Fruit fly (Drosophila melanogaster) whole organism, adult: Measurements from ENCODE around the gene ems.

ENCODE experiments used
- CG11617 ChIP-seq: fragments of 200-800 bp; sonication (Bioruptor generic); optimal IDR thresholded peaks from 2 replicates; lab custom pipeline; 2017; ENCODE audit warnings: mild to moderate bottlenecking, missing biosample characterization, missing genetic modification reagents, missing genetic modification characterization
- CG12768 ChIP-seq: fragments of 200-800 bp; sonication (Bioruptor generic); optimal IDR thresholded peaks from 2 replicates; lab custom pipeline; 2017; ENCODE audit warnings: missing biosample characterization, missing genetic modification characterization, mild to moderate bottlenecking, moderate library complexity, missing genetic modification reagents
- CG14711 ChIP-seq: fragments of 200-800 bp; sonication (Bioruptor generic); optimal IDR thresholded peaks from 2 replicates; lab custom pipeline; 2018; ENCODE audit warnings: missing biosample characterization, mild to moderate bottlenecking, missing genetic modification characterization, moderate library complexity
- CG1620 ChIP-seq: fragments of 200-800 bp; sonication (Bioruptor generic); optimal IDR thresholded peaks from 2 replicates; lab custom pipeline; 2016; ENCODE audit warnings: missing biosample characterization, missing genetic modification characterization
- CG33017 ChIP-seq: fragments of 200-800 bp; sonication (Bioruptor generic); optimal IDR thresholded peaks from 2 replicates; lab custom pipeline; 2018; ENCODE audit warnings: missing biosample characterization, mild to moderate bottlenecking, missing genetic modification characterization, moderate library complexity
- CG5204 ChIP-seq: fragments of 200-800 bp; sonication (Bioruptor generic); optimal IDR thresholded peaks from 2 replicates; lab custom pipeline; 2016; ENCODE audit warnings: missing biosample characterization, missing genetic modification characterization
- CG7045 ChIP-seq: fragments of 200-800 bp; sonication (Bioruptor generic); optimal IDR thresholded peaks from 2 replicates; lab custom pipeline; 2017; ENCODE audit warnings: missing biosample characterization, mild to moderate bottlenecking, missing genetic modification characterization
- CG7101 ChIP-seq: fragments of 200-800 bp; sonication (Bioruptor generic); optimal IDR thresholded peaks from 2 replicates; lab custom pipeline; 2018; ENCODE audit warnings: missing biosample characterization, mild to moderate bottlenecking, missing genetic modification characterization, moderate library complexity
- Clk ChIP-seq: fragments of 200-800 bp; sonication (Bioruptor generic); optimal IDR thresholded peaks from 2 replicates; lab custom pipeline; 2017; ENCODE audit warnings: missing biosample characterization, missing genetic modification characterization
- Crg-1 ChIP-seq: fragments of 200-800 bp; sonication (Bioruptor generic); optimal IDR thresholded peaks from 2 replicates; lab custom pipeline; 2016; ENCODE audit warnings: missing biosample characterization, missing genetic modification characterization
- Hr96 ChIP-seq: fragments of 200-800 bp; sonication (Bioruptor generic); optimal IDR thresholded peaks from 2 replicates; lab custom pipeline; 2016; ENCODE audit warnings: missing biosample characterization, missing genetic modification characterization
- Mnt ChIP-seq: fragments of 200-800 bp; sonication (Bioruptor generic); optimal IDR thresholded peaks from 2 replicates; lab custom pipeline; 2016; ENCODE audit warnings: missing biosample characterization, mild to moderate bottlenecking, missing genetic modification characterization
- bab1 ChIP-seq: fragments of 200-800 bp; sonication (Bioruptor generic); optimal IDR thresholded peaks from 3 replicates; lab custom pipeline; 2019; ENCODE audit warnings: missing biosample characterization, mild to moderate bottlenecking, missing genetic modification characterization, moderate library complexity
- cic ChIP-seq: fragments of 200-800 bp; sonication (Bioruptor generic); optimal IDR thresholded peaks from 2 replicates; lab custom pipeline; 2017; ENCODE audit warnings: missing biosample characterization, mild to moderate bottlenecking, missing genetic modification characterization, moderate library complexity
- cnc ChIP-seq, 2 experiments: fragments of >200 bp; optimal IDR thresholded peaks; 2 replicates each; lab custom pipeline; 2017
- kay ChIP-seq: fragments of 200-800 bp; sonication (Bioruptor generic); peaks from one replicate; lab custom pipeline; 2016; ENCODE audit warnings: missing biosample characterization, missing genetic modification characterization, borderline replicate concordance
- ovo ChIP-seq: fragments of 200-800 bp; sonication (Bioruptor generic); optimal IDR thresholded peaks from 2 replicates; lab custom pipeline; 2016; ENCODE audit warnings: missing biosample characterization, missing genetic modification characterization
- pad ChIP-seq: fragments of 200-800 bp; sonication (Bioruptor generic); optimal IDR thresholded peaks from 3 replicates; lab custom pipeline; 2017; ENCODE audit warnings: missing biosample characterization, missing genetic modification characterization, mild to moderate bottlenecking, moderate library complexity, missing genetic modification reagents
- tj ChIP-seq: fragments of 200-800 bp; sonication (Bioruptor generic); optimal IDR thresholded peaks from 3 replicates; lab custom pipeline; 2017; ENCODE audit warnings: missing biosample characterization, mild to moderate bottlenecking, missing genetic modification characterization, moderate library complexity
- toe ChIP-seq: fragments of 200-800 bp; sonication (Bioruptor generic); optimal IDR thresholded peaks from 2 replicates; lab custom pipeline; 2016; ENCODE audit warnings: missing biosample characterization, missing genetic modification characterization

ems gene

dm6 chr3R:13901543-13901945, at the start of gene ems:
TSS of gene ems (plus strand) at chr3R:13901853.
- no peak for TF ChIP-seq kay (GFP tag; lab: Kevin White, UChicago)
- TF ChIP-seq CG7045 (GFP tag; lab: Kevin White, UChicago) = no peak
- TF ChIP-seq Hr96 (GFP tag; lab: Kevin White, UChicago) = no peak
- no peak for TF ChIP-seq CG5204 (GFP tag; lab: Kevin White, UChicago)
- TF ChIP-seq pad = peak; percentile 83

dm6 chr3R:13855354-13855753, 46.3 kb upstream of the ems start, which contains the start of gene CG14362:
TSS of gene CG14362 (minus strand) at chr3R:13855454.
- no peak for TF ChIP-seq cnc (optimal IDR thresholded peaks at IDR 0.05; lab: Kevin White, UChicago)
- TF ChIP-seq kay (GFP tag; lab: Kevin White, UChicago) = no peak
- TF ChIP-seq CG12768 (GFP tag; lab: Kevin White, UChicago) = no peak
- no peak for TF ChIP-seq toe
- TF ChIP-seq bab1 (GFP tag; lab: Kevin White, UChicago) = no peak
- no peak for TF ChIP-seq CG1620
- no peak for TF ChIP-seq CG7101 (tag; lab: Kevin White, UChicago)
- TF ChIP-seq pad = no peak
- TF ChIP-seq CG33017 (tag; lab: Kevin White, UChicago) = no peak
- no peak for TF ChIP-seq CG11617 (GFP tag; lab: Kevin White, UChicago)
- TF ChIP-seq Crg-1 (GFP tag; lab: Kevin White, UChicago) = no peak
- no peak for TF ChIP-seq ovo (GFP tag; lab: Kevin White, UChicago)
- TF ChIP-seq CG7045 (GFP tag; lab: Kevin White, UChicago) = no peak

- TF ChIP-seq CG12768 (GFP tag; lab: Kevin White, UChicago) (no peak), cic (GFP tag; lab: Kevin White, UChicago) (no peak)
These were observed 44.3 kb upstream of the ems start for dm6 chr3R:13857339-13857738.

dm6 chr3R:13859242-13859641, 42.4 kb upstream of the ems start:
- no peak for TF ChIP-seq toe
- TF ChIP-seq CG14711 (tag; lab: Kevin White, UChicago) = no peak
- no peak for TF ChIP-seq tj (GFP tag; lab: Kevin White, UChicago)
- no peak for TF ChIP-seq Crg-1 (GFP tag; lab: Kevin White, UChicago)
- TF ChIP-seq kay (GFP tag; lab: Kevin White, UChicago) = no peak
- no peak for TF ChIP-seq cic (GFP tag; lab: Kevin White, UChicago)
- no peak for TF ChIP-seq CG7101 (tag; lab: Kevin White, UChicago)
- no peak for TF ChIP-seq CG33017 (tag; lab: Kevin White, UChicago)
- TF ChIP-seq Hr96 (GFP tag; lab: Kevin White, UChicago) = no peak
- TF ChIP-seq CG1620 = no peak
- TF ChIP-seq CG12768 (GFP tag; lab: Kevin White, UChicago) = no peak
- TF ChIP-seq cnc (optimal IDR thresholded peaks at IDR 0.05; lab: Kevin White, UChicago) = no peak
- no peak for TF ChIP-seq CG7045 (GFP tag; lab: Kevin White, UChicago)
- TF ChIP-seq CG5204 (GFP tag; lab: Kevin White, UChicago) = no peak
- no peak for TF ChIP-seq pad
- TF ChIP-seq Mnt (GFP tag; lab: Kevin White, UChicago) = no peak
- no peak for TF ChIP-seq CG11617 (GFP tag; lab: Kevin White, UChicago)
- no peak for TF ChIP-seq ovo (GFP tag; lab: Kevin White, UChicago)
- TF ChIP-seq Clk (GFP tag; lab: Kevin White, UChicago) = no peak
- TF ChIP-seq bab1 (GFP tag; lab: Kevin White, UChicago) = no peak

- TF ChIP-seq CG1620 = no peak
- no peak for TF ChIP-seq bab1 (GFP tag; lab: Kevin White, UChicago)
- TF ChIP-seq toe = no peak
- TF ChIP-seq Hr96 (GFP tag; lab: Kevin White, UChicago) = no peak
- TF ChIP-seq Clk (GFP tag; lab: Kevin White, UChicago) = no peak
- TF ChIP-seq cic (GFP tag; lab: Kevin White, UChicago) = no peak
These were observed 39.8 kb upstream of the ems start for dm6 chr3R:13861805-13862204.

dm6 chr3R:13872161-13872560, 29.5 kb upstream of the ems start:
- TF ChIP-seq tj (GFP tag; lab: Kevin White, UChicago) (no peak), Mnt (GFP tag; lab: Kevin White, UChicago) (no peak), CG14711 (tag; lab: Kevin White, UChicago) (no peak), Clk (GFP tag; lab: Kevin White, UChicago) (no peak), CG5204 (GFP tag; lab: Kevin White, UChicago) (no peak), toe (no peak), Crg-1 (GFP tag; lab: Kevin White, UChicago) (no peak), kay (GFP tag; lab: Kevin White, UChicago) (no peak), CG7101 (tag; lab: Kevin White, UChicago) (no peak), bab1 (GFP tag; lab: Kevin White, UChicago) (no peak), CG12768 (GFP tag; lab: Kevin White, UChicago) (no peak), CG1620 (no peak)

dm6 chr3R:13874866-13875417, 26.7 kb upstream of the ems start, which contains the start of gene E5:
TSS of gene E5 (minus strand) at chr3R:13874916.
- TF ChIP-seq CG14711 (tag; lab: Kevin White, UChicago) (no peak), Crg-1 (GFP tag; lab: Kevin White, UChicago) (no peak), pad (peak; percentile 90), Mnt (GFP tag; lab: Kevin White, UChicago) (no peak)
